Fruit fly (Drosophila melanogaster) whole organism, pupa: ENCODE measurements around the gene CG43880.
A peak's percentile ranks its signal among the peaks of the same experiment; 100 is the strongest.

Experiments
- CG10348 ChIP-seq: fragments of 200-800 bp; sonication (Bioruptor generic); IDR thresholded peaks from 2 replicates; pipeline ENCODE4 v1.3.6; 2022; ENCODE audit warnings: missing biosample characterization, missing genetic modification characterization
- CG12605 ChIP-seq: fragments of 200-800 bp; sonication (Bioruptor generic); IDR thresholded peaks from 2 replicates; pipeline ENCODE4 v1.3.6; 2022; ENCODE audit warnings: missing biosample characterization, missing genetic modification characterization
- CG13204 ChIP-seq: fragments of 200-800 bp; sonication (Bioruptor generic); optimal IDR thresholded peaks from 2 replicates; lab custom pipeline; 2018; ENCODE audit warnings: missing biosample characterization, mild to moderate bottlenecking, missing genetic modification characterization, moderate library complexity
- CG14655 ChIP-seq: fragments of 200-800 bp; sonication (Bioruptor generic); optimal IDR thresholded peaks from 3 replicates; lab custom pipeline; 2017; ENCODE audit warnings: mild to moderate bottlenecking, missing biosample characterization, missing genetic modification reagents, missing genetic modification characterization
- CG15710 ChIP-seq: fragments of 200-800 bp; sonication (Bioruptor generic); optimal IDR thresholded peaks from 2 replicates; lab custom pipeline; 2018; ENCODE audit warnings: missing biosample characterization, mild to moderate bottlenecking, missing genetic modification characterization, moderate library complexity
- CG17806 ChIP-seq: fragments of 200-800 bp; sonication (Bioruptor generic); optimal IDR thresholded peaks from 2 replicates; lab custom pipeline; 2018; ENCODE audit warnings: missing biosample characterization, mild to moderate bottlenecking, missing genetic modification characterization, moderate library complexity
- CG32121 ChIP-seq: fragments of 200-800 bp; sonication (Bioruptor generic); IDR thresholded peaks from 2 replicates; pipeline ENCODE4 v1.3.6; 2022; ENCODE audit warnings: missing biosample characterization, missing genetic modification characterization
- CG34367 ChIP-seq: fragments of 200-800 bp; sonication (Bioruptor generic); optimal IDR thresholded peaks from 2 replicates; lab custom pipeline; 2018; ENCODE audit warnings: missing biosample characterization, mild to moderate bottlenecking, missing genetic modification characterization
- CG4496 ChIP-seq: fragments of 200-800 bp; sonication (Bioruptor generic); IDR thresholded peaks from 3 replicates; pipeline ENCODE4 v1.3.6; 2022; ENCODE audit warnings: missing biosample characterization, missing genetic modification characterization
- CG8159 ChIP-seq: fragments of 200-800 bp; sonication (Bioruptor generic); optimal IDR thresholded peaks from 3 replicates; lab custom pipeline; 2018; ENCODE audit warnings: missing biosample characterization, mild to moderate bottlenecking, missing genetic modification characterization, moderate library complexity
- CG8301 ChIP-seq: fragments of 200-800 bp; sonication (Bioruptor generic); optimal IDR thresholded peaks from 2 replicates; lab custom pipeline; 2018; ENCODE audit warnings: missing biosample characterization, mild to moderate bottlenecking, missing genetic modification characterization
- CG9948 ChIP-seq: fragments of 200-800 bp; sonication (Bioruptor generic); optimal IDR thresholded peaks from 2 replicates; lab custom pipeline; 2018; ENCODE audit warnings: missing biosample characterization, mild to moderate bottlenecking, missing genetic modification characterization, moderate library complexity
- D1 ChIP-seq: fragments of 200-800 bp; sonication (Bioruptor generic); optimal IDR thresholded peaks from 2 replicates; lab custom pipeline; 2018; ENCODE audit warnings: missing biosample characterization, mild to moderate bottlenecking, missing genetic modification characterization, moderate library complexity
- EcR ChIP-seq: fragments of 200-800 bp; sonication (Bioruptor generic); optimal IDR thresholded peaks from 3 replicates; lab custom pipeline; 2019; ENCODE audit warnings: missing biosample characterization, missing genetic modification characterization, mild to moderate bottlenecking, moderate library complexity, missing genetic modification reagents
- Ets98B ChIP-seq: fragments of 200-800 bp; sonication (Bioruptor generic); IDR thresholded peaks from 2 replicates; pipeline ENCODE4 v1.3.6; 2022; ENCODE audit warnings: missing biosample characterization, missing genetic modification characterization
- Pif1A ChIP-seq: fragments of 200-800 bp; sonication (Bioruptor generic); optimal IDR thresholded peaks from 3 replicates; lab custom pipeline; 2016; ENCODE audit warnings: missing biosample characterization, missing genetic modification characterization
- Pif1B ChIP-seq: fragments of 200-800 bp; sonication (Bioruptor generic); optimal IDR thresholded peaks from 3 replicates; lab custom pipeline; 2016; ENCODE audit warnings: missing biosample characterization, missing genetic modification characterization
- Snoo ChIP-seq: fragments of 200-800 bp; sonication (Bioruptor generic); optimal IDR thresholded peaks from 3 replicates; lab custom pipeline; 2017; ENCODE audit warnings: missing biosample characterization, mild to moderate bottlenecking, missing genetic modification characterization, inconsistent platforms
- fd96Ca ChIP-seq: fragments of 200-800 bp; sonication (Bioruptor generic); IDR thresholded peaks from 3 replicates; pipeline ENCODE4 v1.3.6; 2022; ENCODE audit warnings: missing biosample characterization, missing genetic modification characterization
- gl ChIP-seq: fragments of 200-800 bp; sonication (Bioruptor generic); optimal IDR thresholded peaks from 2 replicates; lab custom pipeline; 2018; ENCODE audit warnings: missing biosample characterization, mild to moderate bottlenecking, missing genetic modification characterization
- rn ChIP-seq: fragments of 200-800 bp; sonication (Bioruptor generic); IDR thresholded peaks from 2 replicates; pipeline ENCODE4 v1.3.6; 2022; ENCODE audit warnings: missing biosample characterization, missing genetic modification characterization

CG43880 gene

dm6 chr3L:7934200-7934599 is 11.9 kb downstream of the CG43880 start:
- TF ChIP-seq CG10348 (GFP tag; lab: Robert Waterston, UW) (no peak), Pif1A (GFP tag; lab: Kevin White, UChicago) (no peak), CG12605 (no peak), CG8159 (no peak), gl (tag; lab: Kevin White, UChicago) (no peak), Snoo (tag; lab: Kevin White, UChicago) (no peak), CG4496 (GFP tag; lab: Robert Waterston, UW) (no peak), D1 (tag; lab: Kevin White, UChicago) (no peak), CG34367 (tag; lab: Kevin White, UChicago) (no peak), Pif1B (GFP tag; lab: Kevin White, UChicago) (no peak), CG15710 (tag; lab: Kevin White, UChicago) (no peak), rn (no peak), CG9948 (tag; lab: Kevin White, UChicago) (no peak), fd96Ca (GFP tag; lab: Robert Waterston, UW) (no peak), Ets98B (GFP tag; lab: Robert Waterston, UW) (no peak), CG14655 (GFP tag; lab: Kevin White, UChicago) (no peak)

- TF ChIP-seq Snoo (tag; lab: Kevin White, UChicago) (no peak), CG4496 (GFP tag; lab: Robert Waterston, UW) (no peak), Pif1B (GFP tag; lab: Kevin White, UChicago) (no peak)
Measured at dm6 chr3L:7915808-7916619, 30.1 kb downstream of the CG43880 start.

dm6 chr3L:7914969-7915596 is 31.0 kb downstream of the CG43880 start, which contains the start of gene Tmem43:
Tmem43 (minus strand) TSS chr3L:7915120.
- TF ChIP-seq CG12605: no peak
- TF ChIP-seq Pif1B (GFP tag; lab: Kevin White, UChicago): no peak
- no peak for TF ChIP-seq gl (tag; lab: Kevin White, UChicago)
- no peak for TF ChIP-seq CG15710 (tag; lab: Kevin White, UChicago)
- TF ChIP-seq D1 (tag; lab: Kevin White, UChicago): no peak
- TF ChIP-seq rn: no peak
- no peak for TF ChIP-seq fd96Ca (GFP tag; lab: Robert Waterston, UW)
- TF ChIP-seq CG17806: no peak
- no peak for TF ChIP-seq CG13204 (GFP tag; lab: Kevin White, UChicago)
- TF ChIP-seq CG14655 (GFP tag; lab: Kevin White, UChicago): no peak
- no peak for TF ChIP-seq CG10348 (GFP tag; lab: Robert Waterston, UW)
- no peak for TF ChIP-seq CG4496 (GFP tag; lab: Robert Waterston, UW)
- TF ChIP-seq CG8301 (tag; lab: Kevin White, UChicago): no peak
- no peak for TF ChIP-seq EcR (GFP tag; lab: Kevin White, UChicago)
- no peak for TF ChIP-seq Ets98B (GFP tag; lab: Robert Waterston, UW)
- no peak for TF ChIP-seq CG32121 (GFP tag; lab: Robert Waterston, UW)
- TF ChIP-seq Pif1A (GFP tag; lab: Kevin White, UChicago): no peak
- TF ChIP-seq CG34367 (tag; lab: Kevin White, UChicago): no peak
- TF ChIP-seq, all 21 proteins: peak for 0

- peak; percentile 41 for TF ChIP-seq CG15710 (tag; lab: Kevin White, UChicago)
- TF ChIP-seq CG17806: peak; percentile 26
- TF ChIP-seq CG32121 (GFP tag; lab: Robert Waterston, UW): 0 out of 2 replicates have a peak, but pooled peaks have one; percentile 43
- no peak for TF ChIP-seq EcR (GFP tag; lab: Kevin White, UChicago)
- peak; percentile 44 for TF ChIP-seq CG12605
- no peak for TF ChIP-seq Pif1B (GFP tag; lab: Kevin White, UChicago)
- peak; percentile 26 for TF ChIP-seq CG8301 (tag; lab: Kevin White, UChicago)
- no peak for TF ChIP-seq gl (tag; lab: Kevin White, UChicago)
- TF ChIP-seq CG8159: peak; percentile 7
- peak; percentile 71 for TF ChIP-seq CG4496 (GFP tag; lab: Robert Waterston, UW)
- peak; percentile 0 for TF ChIP-seq CG9948 (tag; lab: Kevin White, UChicago)
- no peak for TF ChIP-seq Pif1A (GFP tag; lab: Kevin White, UChicago)
- TF ChIP-seq D1 (tag; lab: Kevin White, UChicago): no peak
- TF ChIP-seq Ets98B (GFP tag; lab: Robert Waterston, UW): peak; percentile 56
- TF ChIP-seq fd96Ca (GFP tag; lab: Robert Waterston, UW): peak; percentile 10; the same call in 1 of the 3 replicates
- peak; percentile 26 for TF ChIP-seq CG34367 (tag; lab: Kevin White, UChicago)
- TF ChIP-seq rn: peak; percentile 27; the same call in 1 of the 2 replicates
- TF ChIP-seq Snoo (tag; lab: Kevin White, UChicago): no peak
- TF ChIP-seq CG13204 (GFP tag; lab: Kevin White, UChicago): no peak
- TF ChIP-seq CG10348 (GFP tag; lab: Robert Waterston, UW): no peak
- TF ChIP-seq CG14655 (GFP tag; lab: Kevin White, UChicago): no peak
Measured at dm6 chr3L:7911765-7912556, 34.2 kb downstream of the CG43880 start, which contains the start of the genes pbl and CG8281. pbl (minus strand) TSS chr3L:7911954. CG8281 (plus strand) TSS chr3L:7912463.
